Fruit fly (Drosophila melanogaster): ENCODE data around the gene Ir94b.
A peak's percentile ranks its signal among the peaks of the same experiment; 100 is the strongest.

The Ir94b gene

dm6 chr3R:22145425-22146411, 28.7 kb upstream of the Ir94b start (continued):
- peak; percentile 37 for TF ChIP-seq CG12659 (GFP tag; optimal IDR thresholded peaks at IDR 0.05)
- no peak for TF ChIP-seq inv (GFP tag; IDR thresholded peaks at IDR 0.05; ENCODE audit: partially characterized antibody)
- TF ChIP-seq CG9876 (GFP tag; optimal IDR thresholded peaks at IDR 0.05) = no peak
- peak; percentile 83 for TF ChIP-seq esg (GFP tag; conservative IDR thresholded peaks at IDR 0.05)
- TF ChIP-seq CG7357 (GFP tag; IDR thresholded peaks at IDR 0.05) = peak; percentile 67; the same call in 2 of the 3 replicates
- peak; percentile 68; the same call in 1 of the 2 replicates for TF ChIP-seq sob (GFP tag; IDR thresholded peaks at IDR 0.05)
- TF ChIP-seq Med (GFP tag) = peak; percentile 97
- peak; percentile 51 for TF ChIP-seq CG13624 (GFP tag; optimal IDR thresholded peaks at IDR 0.05)
- TF ChIP-seq CG2116 (GFP tag; optimal IDR thresholded peaks at IDR 0.05) = no peak
- peak; percentile 10 for TF ChIP-seq CG12769 (tag; optimal IDR thresholded peaks at IDR 0.05)
- no peak for TF ChIP-seq Opbp (GFP tag; IDR thresholded peaks at IDR 0.05; ENCODE audit: partially characterized antibody)
- no peak for TF ChIP-seq Dek (tag; optimal IDR thresholded peaks at IDR 0.05)
- TF ChIP-seq en (GFP tag; optimal IDR thresholded peaks at IDR 0.05) = peak; percentile 51
- TF ChIP-seq CG17802 (tag; optimal IDR thresholded peaks at IDR 0.05) = peak; percentile 50
- TF ChIP-seq seq (GFP tag; IDR thresholded peaks at IDR 0.05) = no peak
- peak; percentile 89 for TF ChIP-seq bab2 (GFP tag; optimal IDR thresholded peaks at IDR 0.05)
- TF ChIP-seq Adf1 (GFP tag; IDR thresholded peaks at IDR 0.05) = no peak
- TF ChIP-seq CTCF (GFP tag; optimal IDR thresholded peaks at IDR 0.05) = peak; percentile 32
- peak; percentile 8 for TF ChIP-seq HmgZ (tag; optimal IDR thresholded peaks at IDR 0.05)
- TF ChIP-seq CkIIα-i1 (GFP tag; IDR thresholded peaks at IDR 0.05) = no peak
- peak; percentile 58; the same call in 1 of the 2 replicates for TF ChIP-seq dati (GFP tag; IDR thresholded peaks at IDR 0.05)
- TF ChIP-seq CG17328 (GFP tag; IDR thresholded peaks at IDR 0.05) = peak; percentile 88
- peak; percentile 69 for TF ChIP-seq tin (GFP tag; optimal IDR thresholded peaks at IDR 0.05)
- peak; percentile 61 for TF ChIP-seq CG17186 (GFP tag; optimal IDR thresholded peaks at IDR 0.05)
- TF ChIP-seq CG11696 (GFP tag; IDR thresholded peaks at IDR 0.05) = peak; percentile 72
- peak; percentile 61 for TF ChIP-seq CG9437 (GFP tag; optimal IDR thresholded peaks at IDR 0.05)
- peak; percentile 67 for TF ChIP-seq HLHmδ (GFP tag; optimal IDR thresholded peaks at IDR 0.05)
- no peak for TF ChIP-seq ftz-f1 (GFP tag; optimal IDR thresholded peaks at IDR 0.05)
- peak; percentile 86 for TF ChIP-seq gem (tag; optimal IDR thresholded peaks at IDR 0.05)
- no peak for TF ChIP-seq nerfin-2 (GFP tag; IDR thresholded peaks at IDR 0.05; ENCODE audit: partially characterized antibody)
- TF ChIP-seq bsh (GFP tag; optimal IDR thresholded peaks at IDR 0.05) = peak in 1 of 2 experiments; percentile 90
- TF ChIP-seq usp (GFP tag; optimal IDR thresholded peaks at IDR 0.05) = no peak
- peak; percentile 77 for TF ChIP-seq CG8388 (GFP tag; optimal IDR thresholded peaks at IDR 0.05)
- TF ChIP-seq kay (GFP tag; optimal IDR thresholded peaks at IDR 0.05) = peak; percentile 78
- no peak for TF ChIP-seq odd (GFP tag; optimal IDR thresholded peaks at IDR 0.05)
- peak; percentile 28; the same call in 1 of the 2 replicates for TF ChIP-seq Rfx (GFP tag; IDR thresholded peaks at IDR 0.05)
- peak; percentile 67 for TF ChIP-seq B-H1 (GFP tag; IDR thresholded peaks at IDR 0.05)
- peak; percentile 85 for TF ChIP-seq stc (GFP tag; IDR thresholded peaks at IDR 0.05)
- peak; percentile 39 for TF ChIP-seq CG3281 (GFP tag; optimal IDR thresholded peaks at IDR 0.05)
- TF ChIP-seq trem (tag; optimal IDR thresholded peaks at IDR 0.05) = peak; percentile 72
- TF ChIP-seq CG32772 (GFP tag; IDR thresholded peaks at IDR 0.05) = peak; percentile 86
- peak; percentile 84 for TF ChIP-seq CG15601 (tag; optimal IDR thresholded peaks at IDR 0.05)
- peak; percentile 39 for TF ChIP-seq CG12236 (GFP tag; optimal IDR thresholded peaks at IDR 0.05)
- TF ChIP-seq CG18764 (GFP tag; optimal IDR thresholded peaks at IDR 0.05) = peak; percentile 42
- peak; percentile 85; the same call in 1 of the 2 replicates for TF ChIP-seq ranshi (GFP tag; IDR thresholded peaks at IDR 0.05)
- peak; percentile 52 for TF ChIP-seq CG6683 (GFP tag; optimal IDR thresholded peaks at IDR 0.05)
- peak; percentile 76 for TF ChIP-seq D19A (tag; optimal IDR thresholded peaks at IDR 0.05)
- peak; percentile 25 for TF ChIP-seq CG6854 (GFP tag; optimal IDR thresholded peaks at IDR 0.05)
- TF ChIP-seq Chrac-16 (GFP tag; optimal IDR thresholded peaks at IDR 0.05) = peak; percentile 59

Measured in whole organism, embryonic.